Worm (Caenorhabditis elegans) whole organism, early embryonic: ENCODE measurements around the gene lin-9.

Experiments
- ama-1 ChIP-seq: fragments of 150-350 bp; optimal IDR thresholded peaks from 2 replicates; lab custom pipeline; 2014
- ets-7 ChIP-seq: sonication (generic microtip); optimal IDR thresholded peaks from 2 replicates; lab custom pipeline; 2016; ENCODE audit warnings: missing genotype, missing genetic modification characterization, missing compliant biosample characterization
- hmg-4 ChIP-seq: fragments of 200-800 bp; sonication (Bioruptor generic); optimal IDR thresholded peaks from 2 replicates; lab custom pipeline; 2018; ENCODE audit warnings: mild to moderate bottlenecking, missing genetic modification characterization, missing compliant biosample characterization
- pes-1 ChIP-seq: fragments of 200-800 bp; sonication (Bioruptor generic); IDR thresholded peaks from 2 replicates; pipeline ENCODE4 v1.3.6; 2022; ENCODE audit warnings: missing genetic modification reagents, missing genetic modification characterization, missing compliant biosample characterization
- scrt-1 ChIP-seq: fragments of 200-800 bp; sonication (Bioruptor generic); IDR thresholded peaks from 2 replicates; pipeline ENCODE4 v1.3.6; 2022; ENCODE audit warnings: missing genetic modification characterization, missing compliant biosample characterization

- TF ChIP-seq ama-1 (lab: Kevin White, UChicago) = no peak
- TF ChIP-seq hmg-4 (GFP tag; lab: Kevin White, UChicago) = no peak
- TF ChIP-seq scrt-1 (GFP tag; lab: Robert Waterston, UW) = no peak
- no peak for TF ChIP-seq ets-7
- no peak for TF ChIP-seq pes-1
These were observed 15.9 kb upstream of the lin-9 start, which contains the start of gene ZK637.15 for ce11 chrIII:8919784-8920183.
